Worm (Caenorhabditis elegans): Measurements from ENCODE around the gene Y6E2A.5.

The Y6E2A.5 gene

DNA sequence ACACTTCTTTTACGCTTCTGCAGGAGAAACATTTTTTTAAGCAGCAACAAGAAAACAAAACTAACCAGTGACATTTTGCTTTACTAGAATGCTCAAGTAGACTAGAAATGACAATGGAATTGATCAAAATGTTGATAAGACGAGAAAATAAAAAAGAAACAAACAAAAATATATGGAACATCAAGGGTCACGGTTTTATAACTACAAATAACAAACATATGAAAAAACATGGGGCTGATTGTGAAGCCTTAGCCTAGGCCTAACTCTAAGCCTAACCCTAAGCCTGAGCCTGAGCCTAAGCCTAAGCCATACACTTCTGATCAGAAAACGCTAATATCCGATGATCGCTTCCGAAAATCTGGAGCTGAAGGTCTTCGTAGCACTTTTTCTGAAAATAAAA lies 12.0 kb upstream of the Y6E2A.5 start, which contains the start of gene Y6E2A.10:
Gene Y6E2A.10 (minus strand): TSS at position 101 of the 400 bp plus-strand sequence.
- no peak for TF ChIP-seq hlh-30 (tag; optimal IDR thresholded peaks at IDR 0.05; ENCODE audit: insufficient read depth)
- TF ChIP-seq ZK337.2 (GFP tag; IDR thresholded peaks at IDR 0.05), result no peak
- TF ChIP-seq mdl-1 (tag; optimal IDR thresholded peaks at IDR 0.05), result no peak
- TF ChIP-seq nhr-111 (GFP tag; optimal IDR thresholded peaks at IDR 0.05), result no peak
- TF ChIP-seq zag-1 (tag; optimal IDR thresholded peaks at IDR 0.05), result no peak
- no peak for TF ChIP-seq ceh-32 (tag; optimal IDR thresholded peaks at IDR 0.05; ENCODE audit: poor library complexity)
- TF ChIP-seq ctbp-1 (GFP tag; IDR thresholded peaks at IDR 0.05), result no peak
- no peak for TF ChIP-seq ceh-20 (GFP tag; IDR thresholded peaks at IDR 0.05)
- no peak for TF ChIP-seq rbr-2 (tag; optimal IDR thresholded peaks at IDR 0.05)
- no peak for TF ChIP-seq skn-1 (tag; optimal IDR thresholded peaks at IDR 0.05)
- no peak for TF ChIP-seq daf-12 (tag; optimal IDR thresholded peaks at IDR 0.05)
- TF ChIP-seq egl-27 (tag; optimal IDR thresholded peaks at IDR 0.05), result no peak
- no peak for TF ChIP-seq mdt-29 (GFP tag; IDR thresholded peaks at IDR 0.05)
- TF ChIP-seq T26A8.4 (GFP tag; IDR thresholded peaks at IDR 0.05), result no peak
- TF ChIP-seq dmd-6 (GFP tag; IDR thresholded peaks at IDR 0.05), result no peak

DNA sequence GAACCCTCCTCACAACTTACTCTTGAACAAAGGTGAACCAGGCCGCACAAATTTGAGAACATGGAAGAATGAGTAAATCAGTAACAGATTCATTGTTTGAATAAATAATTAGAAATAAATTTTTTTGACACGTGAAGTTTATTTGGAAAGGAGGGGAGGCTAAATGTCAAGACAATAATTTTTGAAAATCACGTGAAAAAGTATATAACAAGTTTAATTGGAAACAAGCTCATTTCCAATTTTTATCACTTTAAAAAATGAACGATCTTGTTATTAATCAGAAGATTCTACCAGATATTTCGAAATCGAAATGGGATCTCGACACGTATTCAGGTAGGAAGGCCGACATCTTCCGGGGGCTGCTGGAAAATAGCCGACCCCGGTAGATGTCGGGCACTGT lies 8.1 kb upstream of the Y6E2A.5 start, which contains the start of the genes irld-57 and sfxn-1.3:
Gene irld-57 (minus strand): TSS at position 101 of the 400 bp plus-strand sequence.
Gene sfxn-1.3 (plus strand): TSS at position 232 of the 400 bp plus-strand sequence.
- TF ChIP-seq unc-39 (tag; optimal IDR thresholded peaks at IDR 0.05) (no peak), duxl-1 (tag; optimal IDR thresholded peaks at IDR 0.05; ENCODE audit: poor library complexity) (no peak)

DNA sequence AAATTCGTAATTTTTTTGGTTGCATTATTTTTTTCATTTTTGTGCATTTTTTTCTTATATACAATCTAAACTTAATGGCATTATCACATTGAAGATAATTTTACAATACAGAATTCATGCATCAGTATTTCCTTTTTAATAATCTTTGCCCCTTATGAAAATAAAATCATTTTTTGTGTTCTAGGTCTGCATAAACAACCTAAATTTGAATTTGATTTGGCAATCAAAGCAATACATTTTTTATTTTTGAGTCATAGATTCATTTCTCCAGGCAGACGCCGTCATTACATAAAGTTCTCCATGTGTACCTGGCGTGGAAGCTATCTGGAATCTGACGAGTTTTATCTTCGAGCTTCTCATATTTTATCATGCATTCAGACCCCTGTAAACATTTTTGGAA lies 3.4 kb upstream of the Y6E2A.5 start, which contains the start of gene srh-140:
Gene srh-140 (plus strand): TSS at position 301 of the 400 bp plus-strand sequence.
- TF ChIP-seq F37D6.2 (tag; optimal IDR thresholded peaks at IDR 0.05) (no peak), ceh-44 (GFP tag; IDR thresholded peaks at IDR 0.05) (no peak), Y48G9A.11 (GFP tag; IDR thresholded peaks at IDR 0.05) (no peak), zfp-3 (GFP tag; conservative IDR thresholded peaks at IDR 0.05) (no peak), tra-1 (GFP tag; IDR thresholded peaks at IDR 0.05) (no peak), set-16 (GFP tag; IDR thresholded peaks at IDR 0.05) (no peak), nhr-10 (tag; optimal IDR thresholded peaks at IDR 0.05) (no peak), nhr-42 (GFP tag; IDR thresholded peaks at IDR 0.05) (no peak), dpl-1 (GFP tag; optimal IDR thresholded peaks at IDR 0.05) (no peak)

DNA sequence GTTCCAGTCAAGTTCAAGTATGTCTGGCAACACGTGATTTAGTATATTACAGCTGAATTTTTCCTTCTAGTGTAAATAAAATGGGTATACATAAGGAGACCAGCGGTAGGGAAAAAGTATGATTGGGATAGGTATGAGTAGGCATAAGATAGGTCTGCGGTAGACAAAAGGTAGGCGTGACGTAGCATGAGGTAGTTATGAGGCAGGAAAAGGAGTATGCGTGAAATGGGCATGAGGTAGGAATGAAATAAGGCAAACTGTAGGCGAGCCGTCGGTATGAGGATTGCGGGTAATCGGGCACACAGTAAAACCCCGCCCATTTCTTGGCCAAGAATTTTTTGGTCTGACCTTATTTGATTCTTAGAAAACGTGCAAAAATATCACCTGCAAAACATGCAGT lies 3.0 kb upstream of the Y6E2A.5 start:
- TF ChIP-seq aha-1 (tag), result peak; percentile 24
- TF ChIP-seq Y48G9A.11 (GFP tag; IDR thresholded peaks at IDR 0.05), result no peak

DNA sequence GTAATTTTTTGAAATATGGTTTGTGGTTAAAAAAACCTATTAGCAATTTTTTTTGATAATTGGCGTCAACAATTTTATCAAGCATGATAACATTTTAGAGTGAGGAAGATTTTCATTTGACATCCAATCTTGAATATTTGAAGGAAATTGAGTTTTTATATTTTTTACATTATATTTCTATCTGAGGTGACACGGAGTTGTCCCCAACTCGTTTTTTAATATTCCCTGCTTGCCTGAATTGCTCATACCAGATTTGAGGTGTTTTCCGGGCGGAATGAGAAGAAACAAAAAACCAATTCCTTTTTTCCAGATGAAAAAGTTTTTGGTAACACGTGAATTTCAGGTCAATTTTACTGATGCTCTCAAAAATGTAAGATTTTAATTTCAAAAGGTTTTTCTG lies 1.1 kb upstream of the Y6E2A.5 start, which contains the start of gene Y6E2A.7:
Gene Y6E2A.7 (plus strand): TSS at position 301 of the 400 bp plus-strand sequence.
- no peak for TF ChIP-seq D1046.2 (GFP tag; IDR thresholded peaks at IDR 0.05)
- no peak for TF ChIP-seq spr-3 (GFP tag; optimal IDR thresholded peaks at IDR 0.05)
- TF ChIP-seq lir-3 (tag; optimal IDR thresholded peaks at IDR 0.05), result no peak
- TF ChIP-seq lin-13 (GFP tag; optimal IDR thresholded peaks at IDR 0.05), result no peak
- TF ChIP-seq pha-4 (GFP tag; IDR thresholded peaks at IDR 0.05), result no peak
- no peak for TF ChIP-seq pha-4 (tag; optimal IDR thresholded peaks at IDR 0.05)
- TF ChIP-seq nhr-237 (tag; optimal IDR thresholded peaks at IDR 0.05), result no peak
- no peak for TF ChIP-seq daf-12 (tag; optimal IDR thresholded peaks at IDR 0.05)
- TF ChIP-seq Y75B8A.6 (GFP tag; IDR thresholded peaks at IDR 0.05), result no peak
- TF ChIP-seq zfp-2 (tag; optimal IDR thresholded peaks at IDR 0.05), result no peak
- no peak for TF ChIP-seq set-16 (GFP tag; IDR thresholded peaks at IDR 0.05)
- no peak for TF ChIP-seq ces-1 (GFP tag; optimal IDR thresholded peaks at IDR 0.05)
- TF ChIP-seq T26A8.4 (GFP tag; IDR thresholded peaks at IDR 0.05), result no peak
- TF ChIP-seq mdt-29 (GFP tag; IDR thresholded peaks at IDR 0.05), result no peak
- no peak for TF ChIP-seq lin-29 (GFP tag; IDR thresholded peaks at IDR 0.05)
